Worm (Caenorhabditis elegans) whole organism, L4 larva: ENCODE measurements around the gene sec-16A.1.
"Not testable (repeated sequence)": the region's sequence is repeated elsewhere in the genome, so short reads cannot be mapped to it uniquely, and the experiment has no call there.

Experiments
- D1046.2 ChIP-seq: fragments of 200-800 bp; sonication (Bioruptor generic); IDR thresholded peaks from 2 replicates; pipeline ENCODE4 v1.3.6; 2022; ENCODE audit warnings: missing genetic modification characterization, missing compliant biosample characterization
- F37D6.2 ChIP-seq: sonication (generic microtip); optimal IDR thresholded peaks from 2 replicates; lab custom pipeline; 2016; ENCODE audit warnings: mild to moderate bottlenecking, missing genetic modification characterization, missing compliant biosample characterization
- Y105C5A.15 ChIP-seq: fragments of 200-800 bp; sonication (Bioruptor generic); IDR thresholded peaks from 2 replicates; pipeline ENCODE4 v1.3.6; 2022; ENCODE audit warnings: missing genetic modification characterization, missing compliant biosample characterization
- ZK337.2 ChIP-seq: fragments of 200-800 bp; sonication (Bioruptor generic); IDR thresholded peaks from 2 replicates; pipeline ENCODE4 v1.3.6; 2022; ENCODE audit warnings: missing genetic modification reagents, missing genetic modification characterization, missing compliant biosample characterization
- aha-1 ChIP-seq: fragments of 150-350 bp; peaks from one replicate; lab custom pipeline; 2014; ENCODE audit warnings: missing biosample characterization, missing genetic modification characterization
- arid-1 ChIP-seq: fragments of 200-800 bp; sonication (Bioruptor generic); conservative IDR thresholded peaks from 2 replicates; pipeline ENCODE4 v1.3.6; 2022; ENCODE audit warnings: missing genetic modification reagents, missing genetic modification characterization, missing compliant biosample characterization
- ctbp-1 ChIP-seq: fragments of 200-800 bp; sonication (Bioruptor generic); IDR thresholded peaks from 2 replicates; pipeline ENCODE4 v1.3.6; 2022; ENCODE audit warnings: missing genetic modification reagents, missing genetic modification characterization, missing compliant biosample characterization
- daf-12 ChIP-seq: fragments of 150-350 bp; optimal IDR thresholded peaks from 2 replicates; lab custom pipeline; 2014; ENCODE audit warnings: missing biosample characterization, missing genetic modification reagents, missing genetic modification characterization
- daf-16 ChIP-seq, 3 experiments: sonication (generic microtip); optimal IDR thresholded peaks; 2 replicates each; lab custom pipeline; 2016 to 2017; ENCODE audit warnings: missing genetic modification characterization in 3 of 3, missing genetic modification reagents in 3 of 3, mild to moderate bottlenecking in 2 of 3, missing compliant biosample characterization in 2 of 3, missing biosample characterization in 1 of 3, moderate library complexity in 1 of 3
- dmd-8 ChIP-seq: fragments of 200-800 bp; sonication (Bioruptor generic); IDR thresholded peaks from 2 replicates; pipeline ENCODE4 v1.3.6; 2022; ENCODE audit warnings: missing genetic modification characterization, missing compliant biosample characterization
- dmd-9 ChIP-seq: fragments of 200-800 bp; sonication (Bioruptor generic); IDR thresholded peaks from 2 replicates; pipeline ENCODE4 v1.3.6; 2022; ENCODE audit warnings: missing genetic modification reagents, missing genetic modification characterization, missing compliant biosample characterization
- dve-1 ChIP-seq: sonication (generic microtip); optimal IDR thresholded peaks from 2 replicates; lab custom pipeline; 2017; ENCODE audit warnings: antibody characterized with exemption, mild to moderate bottlenecking, missing genetic modification characterization, missing compliant biosample characterization; ENCODE audit not compliant: insufficient read depth
- egl-43 ChIP-seq: fragments of 200-800 bp; sonication (Bioruptor generic); IDR thresholded peaks from 2 replicates; pipeline ENCODE4 v1.3.6; 2022; ENCODE audit warnings: missing genetic modification reagents, missing genetic modification characterization, missing compliant biosample characterization
- fkh-10 ChIP-seq: fragments of 150-350 bp; optimal IDR thresholded peaks from 2 replicates; lab custom pipeline; 2014; ENCODE audit warnings: missing biosample characterization, missing genetic modification reagents, missing genetic modification characterization
- gei-8 ChIP-seq: fragments of 200-800 bp; sonication (Bioruptor generic); optimal IDR thresholded peaks from 2 replicates; lab custom pipeline; 2018; ENCODE audit warnings: mild to moderate bottlenecking, missing genetic modification characterization, missing compliant biosample characterization
- lim-7 ChIP-seq: fragments of 200-800 bp; sonication (Bioruptor generic); IDR thresholded peaks from 2 replicates; pipeline ENCODE4 v1.3.6; 2022; ENCODE audit warnings: missing genetic modification characterization, missing compliant biosample characterization
- lin-1 ChIP-seq: fragments of 200-800 bp; sonication (Bioruptor generic); IDR thresholded peaks from 2 replicates; pipeline ENCODE4 v1.3.6; 2022; ENCODE audit warnings: missing genetic modification reagents, missing genetic modification characterization, missing compliant biosample characterization
- lin-13 ChIP-seq: fragments of 150-350 bp; optimal IDR thresholded peaks from 2 replicates; lab custom pipeline; 2014; ENCODE audit warnings: missing biosample characterization, missing genetic modification reagents, missing genetic modification characterization
- lin-15B ChIP-seq: fragments of 150-350 bp; sonication (generic microtip); optimal IDR thresholded peaks from 3 replicates; lab custom pipeline; 2014; ENCODE audit warnings: missing biosample characterization, missing genetic modification characterization
- lin-38 ChIP-seq: fragments of 200-800 bp; sonication (Bioruptor generic); IDR thresholded peaks from 2 replicates; pipeline ENCODE4 v1.3.6; 2022; ENCODE audit warnings: missing genetic modification reagents, missing genetic modification characterization, missing compliant biosample characterization
- madf-5 ChIP-seq, 2 experiments: fragments of 200-800 bp; sonication (Bioruptor generic); IDR thresholded peaks; 2 replicates each; pipeline ENCODE4 v1.3.6; 2022; ENCODE audit warnings: missing compliant biosample characterization in 2 of 2, missing genetic modification characterization in 2 of 2
- mdt-29 ChIP-seq: fragments of 200-800 bp; sonication (Bioruptor generic); IDR thresholded peaks from 2 replicates; pipeline ENCODE4 v1.3.6; 2022; ENCODE audit warnings: missing genetic modification reagents, missing genetic modification characterization, missing compliant biosample characterization
- mep-1 ChIP-seq: fragments of 150-350 bp; sonication (generic microtip); optimal IDR thresholded peaks from 3 replicates; lab custom pipeline; 2014; ENCODE audit warnings: missing biosample characterization, missing genetic modification characterization
- mes-2 ChIP-seq: sonication (generic microtip); optimal IDR thresholded peaks from 2 replicates; lab custom pipeline; 2016; ENCODE audit warnings: missing genotype, mild to moderate bottlenecking, missing genetic modification characterization, missing compliant biosample characterization; ENCODE audit not compliant: poor library complexity, severe bottlenecking
- mxl-2 ChIP-seq: fragments of 200-800 bp; sonication (Bioruptor generic); conservative IDR thresholded peaks from 2 replicates; pipeline ENCODE4 v1.3.6; 2022; ENCODE audit warnings: missing genetic modification reagents, missing genetic modification characterization, missing compliant biosample characterization
- mxl-3 ChIP-seq: fragments of 200-800 bp; sonication (Bioruptor generic); optimal IDR thresholded peaks from 2 replicates; lab custom pipeline; 2018; ENCODE audit warnings: mild to moderate bottlenecking, missing genetic modification characterization, missing compliant biosample characterization
- nhr-11 ChIP-seq: fragments of 150-350 bp; optimal IDR thresholded peaks from 2 replicates; lab custom pipeline; 2014; ENCODE audit warnings: missing biosample characterization, missing genetic modification characterization
- nhr-237 ChIP-seq: sonication (generic microtip); optimal IDR thresholded peaks from 2 replicates; lab custom pipeline; 2017; ENCODE audit warnings: missing biosample characterization, missing genetic modification characterization
- nhr-42 ChIP-seq: fragments of 200-800 bp; sonication (Bioruptor generic); IDR thresholded peaks from 2 replicates; pipeline ENCODE4 v1.3.6; 2022; ENCODE audit warnings: missing genetic modification characterization, missing compliant biosample characterization
- nhr-6 ChIP-seq: fragments of 150-350 bp; optimal IDR thresholded peaks from 2 replicates; lab custom pipeline; 2014; ENCODE audit warnings: missing biosample characterization, missing genetic modification characterization
- nhr-77 ChIP-seq: fragments of 150-350 bp; optimal IDR thresholded peaks from 2 replicates; lab custom pipeline; 2014; ENCODE audit warnings: missing biosample characterization, missing genetic modification characterization
- pha-4 ChIP-seq, 2 experiments: fragments of 150-350 bp in 1 of 2; fragments of 200-800 bp in 1 of 2; sonication (Bioruptor generic) in 1 of 2; IDR thresholded peaks in 1 of 2; optimal IDR thresholded peaks in 1 of 2; 2 replicates each; pipeline versions ENCODE4 v1.3.6 to Lab custom; 2014 to 2022; ENCODE audit warnings: missing genetic modification characterization in 2 of 2, missing genetic modification reagents in 2 of 2, missing biosample characterization in 1 of 2, missing compliant biosample characterization in 1 of 2
- php-3 ChIP-seq: fragments of 200-800 bp; sonication (Bioruptor generic); IDR thresholded peaks from 2 replicates; pipeline ENCODE4 v1.3.6; 2022; ENCODE audit warnings: missing genetic modification reagents, missing genetic modification characterization, missing compliant biosample characterization
- saeg-2 ChIP-seq: fragments of 200-800 bp; sonication (Bioruptor generic); IDR thresholded peaks from 2 replicates; pipeline ENCODE4 v1.3.6; 2022; ENCODE audit warnings: missing genetic modification reagents, missing genetic modification characterization, missing compliant biosample characterization
- set-16 ChIP-seq: fragments of 200-800 bp; sonication (Bioruptor generic); IDR thresholded peaks from 2 replicates; pipeline ENCODE4 v1.3.6; 2022; ENCODE audit warnings: missing genetic modification reagents, missing genetic modification characterization, missing compliant biosample characterization
- snpc-1.2 ChIP-seq: fragments of 200-800 bp; sonication (Bioruptor generic); IDR thresholded peaks from 2 replicates; pipeline ENCODE4 v1.3.6; 2022; ENCODE audit warnings: missing genetic modification reagents, missing genetic modification characterization, missing compliant biosample characterization
- spr-3 ChIP-seq: fragments of 200-800 bp; sonication (Bioruptor generic); optimal IDR thresholded peaks from 2 replicates; lab custom pipeline; 2018; ENCODE audit warnings: mild to moderate bottlenecking, missing genetic modification characterization, missing compliant biosample characterization
- tra-1 ChIP-seq: fragments of 200-800 bp; sonication (Bioruptor generic); IDR thresholded peaks from 2 replicates; pipeline ENCODE4 v1.3.6; 2022; ENCODE audit warnings: missing genetic modification reagents, missing genetic modification characterization, missing compliant biosample characterization
- unc-39 ChIP-seq: sonication (generic microtip); optimal IDR thresholded peaks from 2 replicates; lab custom pipeline; 2017; ENCODE audit warnings: missing biosample characterization, missing genetic modification characterization
- vab-7 ChIP-seq: fragments of 200-800 bp; sonication (Bioruptor generic); IDR thresholded peaks from 2 replicates; pipeline ENCODE4 v1.3.6; 2022; ENCODE audit warnings: missing genetic modification reagents, missing genetic modification characterization, missing compliant biosample characterization
- zfp-2 ChIP-seq: sonication (generic microtip); optimal IDR thresholded peaks from 2 replicates; lab custom pipeline; 2016; ENCODE audit warnings: mild to moderate bottlenecking, missing genetic modification characterization, missing compliant biosample characterization
- zfp-3 ChIP-seq: fragments of 200-800 bp; sonication (Bioruptor generic); conservative IDR thresholded peaks from 2 replicates; pipeline ENCODE4 v1.3.6; 2022; ENCODE audit warnings: missing genetic modification reagents, missing genetic modification characterization, missing compliant biosample characterization
- zip-11 ChIP-seq: fragments of 200-800 bp; sonication (Bioruptor generic); IDR thresholded peaks from 2 replicates; pipeline ENCODE4 v1.3.6; 2022; ENCODE audit warnings: missing genetic modification characterization, missing compliant biosample characterization

The sec-16A.1 gene

DNA sequence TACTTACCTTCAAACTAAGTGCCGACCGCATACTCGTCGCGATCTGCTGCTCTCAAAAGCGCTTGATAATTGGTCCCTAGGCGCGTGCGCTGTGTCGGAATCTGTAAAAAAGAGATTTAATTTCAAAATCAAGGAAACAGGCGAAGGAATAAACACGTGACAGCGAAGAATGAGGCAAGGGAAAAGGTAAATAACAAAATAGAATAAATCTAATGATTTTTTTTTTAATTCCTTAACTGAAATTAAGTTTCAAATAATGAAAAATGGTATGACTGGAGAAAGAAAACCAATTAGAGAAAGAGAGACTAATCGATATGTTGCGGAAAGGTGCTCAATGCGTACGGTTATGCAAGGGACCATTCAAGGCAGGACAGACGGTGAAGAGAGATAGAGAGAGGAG lies 16.5 kb upstream of the sec-16A.1 start, which contains the start of gene cya-1:
Gene cya-1, minus strand, starts transcription at position 101 of the 400 bp plus-strand sequence.
- TF ChIP-seq dmd-9 (GFP tag; lab: Robert Waterston, UW) (no peak), dve-1 (tag; lab: Kevin White, UChicago) (no peak), mxl-3 (GFP tag; lab: Kevin White, UChicago) (no peak), ZK337.2 (GFP tag; lab: Robert Waterston, UW) (no peak), pha-4 (GFP tag; IDR thresholded peaks at IDR 0.05; lab: Robert Waterston, UW) (no peak), pha-4 (tag; optimal IDR thresholded peaks at IDR 0.05; lab: Kevin White, UChicago) (no peak), mxl-2 (GFP tag; lab: Robert Waterston, UW) (no peak), daf-12 (tag; lab: Kevin White, UChicago) (no peak), lin-13 (no peak), madf-5 (GFP tag; IDR thresholded peaks at IDR 0.05; lab: Robert Waterston, UW) (no peak), zip-11 (GFP tag; lab: Robert Waterston, UW) (no peak), zfp-2 (tag; lab: Kevin White, UChicago) (no peak), nhr-237 (tag; lab: Kevin White, UChicago) (no peak), nhr-6 (no peak), spr-3 (no peak), dmd-8 (GFP tag; lab: Robert Waterston, UW) (no peak), zfp-3 (GFP tag; lab: Robert Waterston, UW) (no peak), fkh-10 (GFP tag; lab: Kevin White, UChicago) (no peak), gei-8 (GFP tag; lab: Kevin White, UChicago) (no peak)

DNA sequence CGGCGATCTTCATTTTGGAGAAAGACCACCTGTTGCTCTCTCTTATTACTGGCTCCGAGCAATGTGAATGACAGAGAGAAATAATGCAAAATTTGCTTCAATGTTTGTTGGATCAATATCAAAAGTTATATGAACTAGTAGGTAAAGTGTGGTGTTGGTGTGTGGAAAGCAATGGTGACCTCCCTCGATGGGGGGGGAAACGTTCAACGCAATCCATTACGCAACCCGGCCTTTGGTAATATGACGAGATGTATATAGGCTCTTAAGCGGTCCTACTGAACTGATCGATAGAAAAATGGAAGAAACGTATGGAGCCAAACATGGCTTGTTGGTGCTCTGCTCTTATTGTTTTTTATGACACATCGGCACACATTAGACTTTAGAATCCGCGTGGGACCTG lies 15.9 kb upstream of the sec-16A.1 start:
- TF ChIP-seq ctbp-1 (GFP tag; lab: Robert Waterston, UW) (no peak), nhr-11 (tag; lab: Kevin White, UChicago) (no peak), tra-1 (GFP tag; lab: Robert Waterston, UW) (no peak), daf-12 (tag; lab: Kevin White, UChicago) (no peak), zfp-3 (GFP tag; lab: Robert Waterston, UW) (no peak), nhr-77 (tag; lab: Kevin White, UChicago) (no peak), F37D6.2 (no peak), lin-15B (tag; lab: Kevin White, UChicago) (no peak)
- TF ChIP-seq, all 104 proteins: peak for 0

DNA sequence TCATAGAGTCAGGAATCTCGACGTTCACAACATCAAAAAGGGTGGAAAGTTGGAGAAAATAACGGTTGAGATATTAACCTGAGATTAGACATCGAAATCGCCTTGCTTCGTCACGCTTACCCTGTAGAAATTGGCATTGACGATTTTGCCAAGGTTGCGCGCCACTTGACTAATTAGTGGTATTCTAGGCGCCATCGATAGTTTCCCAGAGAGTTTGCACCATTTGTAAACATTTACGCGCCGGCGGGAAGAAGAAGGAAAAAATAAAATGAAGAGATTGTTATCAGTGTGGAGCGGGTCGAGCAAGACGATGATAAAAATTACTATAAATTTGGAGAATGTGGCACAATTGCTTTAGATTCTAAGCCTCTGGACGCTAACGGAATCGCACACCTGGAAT lies 15.4 kb upstream of the sec-16A.1 start:
- peak; percentile 31 for TF ChIP-seq aha-1 (tag; lab: Kevin White, UChicago)
- TF ChIP-seq unc-39, result no peak
- no peak for TF ChIP-seq daf-16 (GFP tag; optimal IDR thresholded peaks at IDR 0.05; lab: Kevin White, UChicago)
- TF ChIP-seq daf-16 (tag; optimal IDR thresholded peaks at IDR 0.05; lab: Kevin White, UChicago), result peak; percentile 37

DNA sequence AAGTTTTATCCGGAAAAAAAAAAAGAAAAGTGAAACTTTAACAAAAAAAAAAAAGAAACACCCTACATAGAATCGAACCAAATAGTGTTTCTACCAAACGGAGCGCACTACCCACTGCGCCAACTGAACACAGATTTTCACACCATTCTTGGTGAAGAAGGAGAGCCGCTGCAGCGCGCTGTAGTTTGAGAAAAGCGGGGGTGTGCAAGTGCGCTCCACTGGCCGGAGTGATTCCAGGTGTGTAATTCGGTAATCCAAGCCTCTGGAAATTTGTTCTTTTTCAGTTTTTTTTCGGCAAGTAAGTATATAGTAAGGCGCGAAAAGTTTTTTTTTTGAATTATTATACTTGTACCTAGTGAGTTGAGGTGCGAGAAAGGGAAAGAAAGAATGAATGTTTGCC lies 14.7 kb upstream of the sec-16A.1 start:
- TF ChIP-seq nhr-42 (GFP tag; lab: Robert Waterston, UW) (peak; percentile 78), Y105C5A.15 (GFP tag; lab: Robert Waterston, UW) (0 out of 2 replicates have a peak, but pooled peaks have one; percentile 27), zfp-3 (GFP tag; lab: Robert Waterston, UW) (0 out of 2 replicates have a peak, but pooled peaks have one; percentile 47), ZK337.2 (GFP tag; lab: Robert Waterston, UW) (0 out of 2 replicates have a peak, but pooled peaks have one; percentile 45), saeg-2 (GFP tag; lab: Robert Waterston, UW) (peak; percentile 73; the same call in 1 of the 2 replicates), mxl-2 (GFP tag; lab: Robert Waterston, UW) (0 out of 2 replicates have a peak, but pooled peaks have one; percentile 51), lim-7 (GFP tag; lab: Robert Waterston, UW) (peak; percentile 89), mes-2 (tag; lab: Kevin White, UChicago) (peak; percentile 18), lin-1 (GFP tag; lab: Robert Waterston, UW) (peak; percentile 79; the same call in 1 of the 2 replicates), vab-7 (GFP tag; lab: Robert Waterston, UW) (peak; percentile 78), D1046.2 (peak; percentile 72; the same call in 1 of the 2 replicates), egl-43 (GFP tag; lab: Robert Waterston, UW) (peak; percentile 88), arid-1 (peak; percentile 77), dmd-8 (GFP tag; lab: Robert Waterston, UW) (peak; percentile 92), set-16 (GFP tag; lab: Robert Waterston, UW) (peak; percentile 51), madf-5 (GFP tag; IDR thresholded peaks at IDR 0.05; lab: Robert Waterston, UW) (peak; percentile 57 to 83; a peak in 2 of 4 replicates), mep-1 (peak; percentile 13), tra-1 (GFP tag; lab: Robert Waterston, UW) (peak; percentile 59; the same call in 1 of the 2 replicates), pha-4 (GFP tag; IDR thresholded peaks at IDR 0.05; lab: Robert Waterston, UW) (peak; percentile 92), mdt-29 (GFP tag; lab: Robert Waterston, UW) (peak; percentile 76), snpc-1.2 (peak; percentile 46), php-3 (peak; percentile 50), ctbp-1 (GFP tag; lab: Robert Waterston, UW) (peak; percentile 79), lin-38 (GFP tag; lab: Robert Waterston, UW) (peak; percentile 97)
- TF ChIP-seq pha-4 (tag; optimal IDR thresholded peaks at IDR 0.05; lab: Kevin White, UChicago), result not testable (repeated sequence)
